Worm (Caenorhabditis elegans): ENCODE measurements around the gene lgc-6.

DNA sequence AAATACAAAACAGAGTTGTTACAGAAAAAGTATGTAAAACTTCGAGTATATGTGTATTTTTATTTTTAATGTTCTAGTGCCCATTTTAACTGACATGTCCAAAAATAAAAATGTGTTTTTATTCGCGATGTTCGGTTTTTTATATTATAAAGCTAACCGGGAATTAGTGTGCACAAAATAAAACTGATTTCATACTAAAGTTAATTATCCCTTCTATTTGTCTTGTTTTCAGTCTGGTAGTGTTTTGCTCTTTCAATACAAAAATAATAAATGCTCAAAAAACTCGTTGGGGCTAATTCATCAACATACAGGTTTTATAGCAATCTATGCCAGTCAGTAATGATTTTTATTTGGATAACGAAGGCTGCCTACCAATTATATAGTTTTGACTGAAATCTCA is 45.0 kb downstream of the lgc-6 start:
- no peak for TF ChIP-seq fkh-10 (GFP tag; optimal IDR thresholded peaks at IDR 0.05)
- TF ChIP-seq lin-11 (tag; optimal IDR thresholded peaks at IDR 0.05): no peak
- TF ChIP-seq unc-55 (GFP tag; optimal IDR thresholded peaks at IDR 0.05): no peak
- no peak for TF ChIP-seq tbx-2 (tag; optimal IDR thresholded peaks at IDR 0.05)
- no peak for TF ChIP-seq C38D4.7 (GFP tag; optimal IDR thresholded peaks at IDR 0.05)
